Worm (Caenorhabditis elegans) whole organism, L1 larva: ENCODE measurements around the gene ceeh-1.
A peak's percentile ranks its signal among the peaks of the same experiment; 100 is the strongest.

Experiments
- F16B12.6 ChIP-seq: fragments of 150-350 bp; optimal IDR thresholded peaks from 2 replicates; lab custom pipeline; 2014; ENCODE audit warnings: missing biosample characterization, missing genetic modification characterization
- Y116A8C.19 ChIP-seq: sonication (generic microtip); optimal IDR thresholded peaks from 2 replicates; lab custom pipeline; 2016; ENCODE audit warnings: missing compliant biosample characterization, missing genetic modification characterization, borderline replicate concordance
- aha-1 ChIP-seq: fragments of 150-350 bp; optimal IDR thresholded peaks from 2 replicates; lab custom pipeline; 2014; ENCODE audit warnings: missing biosample characterization, missing genetic modification characterization
- aly-2 ChIP-seq: fragments of 150-350 bp; optimal IDR thresholded peaks from 2 replicates; lab custom pipeline; 2014; ENCODE audit warnings: missing biosample characterization, missing genetic modification characterization
- blmp-1 ChIP-seq: fragments of 150-350 bp; optimal IDR thresholded peaks from 2 replicates; lab custom pipeline; 2014; ENCODE audit warnings: missing biosample characterization, missing genetic modification characterization
- ceh-8 ChIP-seq: fragments of 200-800 bp; sonication (Bioruptor generic); optimal IDR thresholded peaks from 2 replicates; lab custom pipeline; 2018; ENCODE audit warnings: mild to moderate bottlenecking, missing genetic modification characterization, moderate library complexity, missing compliant biosample characterization
- ceh-82 ChIP-seq, 3 experiments: fragments of 150-350 bp in 1 of 3; sonication (generic microtip) in 2 of 3; optimal IDR thresholded peaks; 2 replicates each; lab custom pipeline; 2014 to 2017; ENCODE audit warnings: missing biosample characterization in 3 of 3, missing genetic modification characterization in 3 of 3
- efl-1 ChIP-seq, 4 experiments: fragments of 150-350 bp; optimal IDR thresholded peaks in 3 of 4; peaks in 1 of 4; 1 replicate in 1 of 4; 2 replicates in 3 of 4; lab custom pipeline; 2014; ENCODE audit warnings: missing biosample characterization in 2 of 4, missing genetic modification characterization in 2 of 4, missing genetic modification reagents in 2 of 4
- egl-27 ChIP-seq, 2 experiments: fragments of 150-350 bp in 1 of 2; sonication (generic microtip); optimal IDR thresholded peaks; 3 replicates each; lab custom pipeline; 2017 to 2018; ENCODE audit warnings: missing biosample characterization in 2 of 2, missing genetic modification characterization in 2 of 2, missing genetic modification reagents in 2 of 2
- elt-3 ChIP-seq, 6 experiments: fragments of 150-350 bp in 1 of 6; sonication (generic microtip); optimal IDR thresholded peaks; 2 replicates each; lab custom pipeline; 2017 to 2018; ENCODE audit warnings: missing biosample characterization in 6 of 6, missing genetic modification characterization in 6 of 6, inconsistent platforms in 1 of 6
- fkh-10 ChIP-seq: sonication (generic microtip); optimal IDR thresholded peaks from 2 replicates; lab custom pipeline; 2017; ENCODE audit warnings: missing biosample characterization, missing genetic modification reagents, missing genetic modification characterization
- fos-1 ChIP-seq: fragments of 150-350 bp; optimal IDR thresholded peaks from 2 replicates; lab custom pipeline; 2014; ENCODE audit warnings: missing biosample characterization, missing genetic modification characterization
- grh-1 ChIP-seq: fragments of 200-800 bp; sonication (Bioruptor generic); IDR thresholded peaks from 2 replicates; pipeline ENCODE4 v1.3.6; 2022; ENCODE audit warnings: missing genetic modification reagents, missing genetic modification characterization, missing compliant biosample characterization
- hpl-2 ChIP-seq: fragments of 150-350 bp; optimal IDR thresholded peaks from 2 replicates; lab custom pipeline; 2014; ENCODE audit warnings: missing biosample characterization, missing genetic modification reagents, missing genetic modification characterization
- irx-1 ChIP-seq: sonication (generic microtip); optimal IDR thresholded peaks from 2 replicates; lab custom pipeline; 2016; ENCODE audit warnings: missing genetic modification characterization, missing compliant biosample characterization
- isw-1 ChIP-seq: fragments of 200-800 bp; sonication (Bioruptor generic); IDR thresholded peaks from 2 replicates; pipeline ENCODE4 v1.3.6; 2022; ENCODE audit warnings: missing genetic modification characterization, missing compliant biosample characterization
- jun-1 ChIP-seq: fragments of 150-350 bp; optimal IDR thresholded peaks from 2 replicates; lab custom pipeline; 2014; ENCODE audit warnings: missing biosample characterization, missing genetic modification reagents, missing genetic modification characterization
- lin-14 ChIP-seq: fragments of 200-800 bp; sonication (Bioruptor generic); optimal IDR thresholded peaks from 2 replicates; lab custom pipeline; 2018; ENCODE audit warnings: mild to moderate bottlenecking, missing genetic modification characterization, moderate library complexity, missing compliant biosample characterization
- lin-15B ChIP-seq: fragments of 150-350 bp; sonication (generic microtip); optimal IDR thresholded peaks from 3 replicates; lab custom pipeline; 2014; ENCODE audit warnings: missing biosample characterization, missing genetic modification characterization
- lin-35 ChIP-seq, 2 experiments: fragments of 150-350 bp; optimal IDR thresholded peaks; 2 replicates each; lab custom pipeline; 2014; ENCODE audit warnings: missing biosample characterization in 2 of 2, missing genetic modification characterization in 2 of 2, missing genetic modification reagents in 2 of 2
- lin-39 ChIP-seq: fragments of 150-350 bp; optimal IDR thresholded peaks from 2 replicates; lab custom pipeline; 2014; ENCODE audit warnings: missing biosample characterization, missing genetic modification reagents, missing genetic modification characterization
- lsy-2 ChIP-seq, 2 experiments: fragments of 150-350 bp; optimal IDR thresholded peaks; 2 replicates each; lab custom pipeline; 2014; ENCODE audit warnings: missing biosample characterization in 2 of 2, missing genetic modification characterization in 2 of 2
- nhr-11 ChIP-seq: fragments of 150-350 bp; optimal IDR thresholded peaks from 2 replicates; lab custom pipeline; 2014; ENCODE audit warnings: missing biosample characterization, missing genetic modification characterization
- nhr-19 ChIP-seq: fragments of 200-800 bp; sonication (Bioruptor generic); conservative IDR thresholded peaks from 2 replicates; pipeline ENCODE4 v1.3.6; 2022; ENCODE audit warnings: missing genetic modification characterization, missing compliant biosample characterization
- nhr-20 ChIP-seq: sonication (generic microtip); optimal IDR thresholded peaks from 2 replicates; lab custom pipeline; 2016; ENCODE audit warnings: mild to moderate bottlenecking, missing genetic modification characterization, missing compliant biosample characterization
- nhr-47 ChIP-seq: sonication (generic microtip); optimal IDR thresholded peaks from 2 replicates; lab custom pipeline; 2016; ENCODE audit warnings: mild to moderate bottlenecking, missing genetic modification characterization, moderate library complexity, missing compliant biosample characterization
- nhr-76 ChIP-seq: sonication (generic microtip); optimal IDR thresholded peaks from 2 replicates; lab custom pipeline; 2017; ENCODE audit warnings: missing biosample characterization, missing genetic modification characterization
- nhr-84 ChIP-seq: sonication (generic microtip); optimal IDR thresholded peaks from 2 replicates; lab custom pipeline; 2017; ENCODE audit warnings: missing biosample characterization, missing genetic modification characterization
- nhr-85 ChIP-seq: sonication (generic microtip); peaks from one replicate; lab custom pipeline; 2016; ENCODE audit warnings: missing genetic modification characterization, inconsistent platforms, missing compliant biosample characterization
- pag-3 ChIP-seq: sonication (generic microtip); optimal IDR thresholded peaks from 2 replicates; lab custom pipeline; 2017; ENCODE audit warnings: missing genetic modification characterization, mild to moderate bottlenecking, missing compliant biosample characterization, antibody characterized with exemption, borderline replicate concordance; ENCODE audit not compliant: insufficient read depth
- rnt-1 ChIP-seq: sonication (generic microtip); optimal IDR thresholded peaks from 2 replicates; lab custom pipeline; 2016; ENCODE audit warnings: mild to moderate bottlenecking, missing genetic modification characterization, moderate library complexity, missing compliant biosample characterization
- skn-1 ChIP-seq: fragments of 150-350 bp; optimal IDR thresholded peaks from 2 replicates; lab custom pipeline; 2014; ENCODE audit warnings: missing biosample characterization, missing genetic modification characterization
- snpc-4 ChIP-seq: fragments of 150-350 bp; optimal IDR thresholded peaks from 2 replicates; lab custom pipeline; 2014; ENCODE audit warnings: missing biosample characterization, missing genetic modification characterization
- sup-37 ChIP-seq: fragments of 200-800 bp; sonication (Bioruptor generic); optimal IDR thresholded peaks from 2 replicates; lab custom pipeline; 2018; ENCODE audit warnings: mild to moderate bottlenecking, missing genetic modification characterization, missing compliant biosample characterization
- tlp-1 ChIP-seq: fragments of 150-350 bp; optimal IDR thresholded peaks from 2 replicates; lab custom pipeline; 2014; ENCODE audit warnings: missing biosample characterization, missing genetic modification characterization
- unc-86 ChIP-seq: sonication (generic microtip); optimal IDR thresholded peaks from 2 replicates; lab custom pipeline; 2016; ENCODE audit warnings: missing genetic modification characterization, missing compliant biosample characterization
- vab-15 ChIP-seq: sonication (generic microtip); optimal IDR thresholded peaks from 2 replicates; lab custom pipeline; 2017; ENCODE audit warnings: missing genotype, mild to moderate bottlenecking, missing genetic modification characterization, missing compliant biosample characterization
- ztf-4 ChIP-seq: fragments of 150-350 bp; optimal IDR thresholded peaks from 2 replicates; lab custom pipeline; 2014; ENCODE audit warnings: missing biosample characterization, missing genetic modification characterization

Gene ceeh-1

DNA sequence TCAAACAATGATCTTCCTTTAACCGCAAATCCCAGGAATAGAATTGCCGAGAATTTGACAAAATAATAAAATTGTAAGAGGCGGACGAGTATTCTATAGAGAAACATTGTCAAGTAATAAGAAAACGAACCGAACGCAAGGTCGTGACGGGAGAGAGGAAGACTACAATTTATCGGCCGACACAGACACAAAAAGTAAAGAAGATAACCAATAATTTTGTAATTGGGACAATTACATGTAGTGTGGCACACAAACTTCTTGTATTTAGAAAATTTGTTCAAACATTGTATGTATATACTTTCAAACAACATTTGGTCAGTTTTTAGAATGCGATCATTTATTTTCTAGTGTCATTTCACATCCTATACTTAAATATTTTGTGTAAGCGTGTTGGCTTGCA lies at the start of gene ceeh-1:
ceeh-1 (minus strand) TSS at position 317 of the 400 bp plus-strand sequence.
- TF ChIP-seq nhr-11 (tag; lab: Kevin White, UChicago) (no peak), grh-1 (GFP tag; lab: Robert Waterston, UW) (no peak), nhr-76 (no peak), lin-14 (GFP tag; lab: Kevin White, UChicago) (peak; percentile 47), Y116A8C.19 (tag; lab: Kevin White, UChicago) (no peak), fkh-10 (GFP tag; lab: Kevin White, UChicago) (no peak), elt-3 (tag; optimal IDR thresholded peaks at IDR 0.05; lab: Kevin White, UChicago) (peak in 1 of 6 experiments; percentile 27), aha-1 (no peak), blmp-1 (no peak), F16B12.6 (tag; lab: Kevin White, UChicago) (no peak), nhr-20 (tag; lab: Kevin White, UChicago) (peak; percentile 3), hpl-2 (GFP tag; lab: Kevin White, UChicago) (no peak), rnt-1 (tag; lab: Kevin White, UChicago) (no peak), pag-3 (tag; lab: Kevin White, UChicago) (no peak), tlp-1 (tag; lab: Kevin White, UChicago) (no peak), isw-1 (GFP tag; lab: Robert Waterston, UW) (no peak), ztf-4 (tag; lab: Kevin White, UChicago) (no peak), jun-1 (tag; lab: Kevin White, UChicago) (no peak), lsy-2 (tag; optimal IDR thresholded peaks at IDR 0.05; lab: Kevin White, UChicago) (peak in 1 of 2 experiments; percentile 13), snpc-4 (tag; lab: Kevin White, UChicago) (no peak), ceh-8 (GFP tag; lab: Kevin White, UChicago) (no peak), nhr-47 (tag; lab: Kevin White, UChicago) (no peak), fos-1 (no peak), sup-37 (no peak), ceh-82 (tag; optimal IDR thresholded peaks at IDR 0.05; lab: Kevin White, UChicago) (no peak), egl-27 (tag; optimal IDR thresholded peaks at IDR 0.05; lab: Kevin White, UChicago) (no peak), nhr-85 (tag; lab: Kevin White, UChicago) (peak; percentile 45), lin-39 (tag; lab: Kevin White, UChicago) (no peak), nhr-84 (no peak), nhr-19 (GFP tag; lab: Robert Waterston, UW) (no peak), skn-1 (tag; lab: Kevin White, UChicago) (no peak), lin-35 (GFP tag; optimal IDR thresholded peaks at IDR 0.05; lab: Kevin White, UChicago) (no peak), irx-1 (tag; lab: Kevin White, UChicago) (no peak), lin-15B (tag; lab: Kevin White, UChicago) (no peak), vab-15 (tag; lab: Kevin White, UChicago) (no peak)

DNA sequence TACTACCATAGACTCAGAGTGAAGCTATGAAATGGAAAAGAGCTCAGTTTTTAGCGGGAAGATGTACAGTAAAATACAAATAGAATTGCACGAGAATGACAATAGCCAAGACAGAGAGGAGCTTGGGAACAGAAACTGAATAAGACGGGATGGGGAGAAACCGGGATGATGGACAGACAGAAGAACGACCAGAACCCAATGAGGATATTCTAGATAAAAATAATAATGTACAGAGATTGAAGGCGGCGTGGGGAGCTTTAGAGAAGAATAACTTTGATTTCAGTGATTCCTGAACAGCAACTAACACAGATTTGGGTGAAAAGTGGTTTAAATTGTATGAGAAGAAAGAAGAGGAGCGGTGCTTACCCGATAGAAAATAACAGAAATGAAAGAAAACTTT lies 49.4 kb upstream of the ceeh-1 start:
- no peak for TF ChIP-seq efl-1 (optimal IDR thresholded peaks at IDR 0.05; lab: Kevin White, UChicago)
- TF ChIP-seq efl-1 (GFP tag; optimal IDR thresholded peaks at IDR 0.05 in 1 of 2; lab: Kevin White, UChicago): peak in 1 of 2 experiments; percentile 23
- TF ChIP-seq aly-2 (tag; lab: Kevin White, UChicago): no peak
- no peak for TF ChIP-seq ztf-4 (tag; lab: Kevin White, UChicago)
- no peak for TF ChIP-seq unc-86 (tag; lab: Kevin White, UChicago)

DNA sequence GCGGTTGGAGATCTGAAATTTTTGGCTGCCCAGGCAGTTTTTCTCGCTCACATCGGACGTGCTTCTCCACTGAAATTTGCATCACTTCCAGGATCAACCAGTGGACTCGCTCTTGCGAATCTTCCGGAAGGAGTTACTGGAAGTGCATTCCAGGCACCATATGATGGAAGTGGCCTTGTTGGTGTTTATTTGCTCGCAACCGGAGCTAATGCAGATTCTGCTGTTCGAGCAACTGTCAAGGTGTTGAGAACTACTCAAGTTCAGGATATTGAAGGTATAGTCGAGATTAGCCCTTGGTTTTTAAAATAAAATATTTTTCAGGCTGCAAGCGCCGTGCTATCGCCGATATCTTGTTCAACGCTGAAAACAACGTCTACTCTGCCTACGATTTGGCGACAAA lies 48.8 kb upstream of the ceeh-1 start:
- TF ChIP-seq efl-1 (optimal IDR thresholded peaks at IDR 0.05; lab: Kevin White, UChicago): no peak
- peak in 1 of 2 experiments; percentile 57 for TF ChIP-seq efl-1 (GFP tag; optimal IDR thresholded peaks at IDR 0.05 in 1 of 2; lab: Kevin White, UChicago)
- no peak for TF ChIP-seq snpc-4 (tag; lab: Kevin White, UChicago)
